In genomic region chr2L:9446398-9446945, dm6 we compare ENCODE assay signal across 3 fruit fly cellular contexts.
TF ChIP-seq lines count a peak whose summit lies in the region.

No protein-coding gene starts in this region.

- no peak for TF ChIP-seq CTCF in whole organism, embryonic (GFP tag; optimal IDR thresholded peaks at IDR 0.05; lab: Kevin White, UChicago)

TF ChIP-seq in whole organism, embryonic, 481 proteins besides CTCF, POLR2A, EP300 and RAD21:
- TF ChIP-seq z (GFP tag; IDR thresholded peaks at IDR 0.05; lab: Robert Waterston, UW) = peak; percentile 92
- TF ChIP-seq Hr78 (GFP tag; optimal IDR thresholded peaks at IDR 0.05; lab: Kevin White, UChicago) = peak in 1 of 2 experiments; percentile 75
- TF ChIP-seq CG3163 (GFP tag; optimal IDR thresholded peaks at IDR 0.05; lab: Kevin White, UChicago) = peak; percentile 80
- TF ChIP-seq HHEX (GFP tag; optimal IDR thresholded peaks at IDR 0.05; lab: Kevin White, UChicago) = no peak
- peak; percentile 87; the same call in 1 of the 4 replicates for TF ChIP-seq chinmo (GFP tag; IDR thresholded peaks at IDR 0.05; lab: Robert Waterston, UW; ENCODE audit: partially characterized antibody)
- TF ChIP-seq cg (GFP tag; optimal IDR thresholded peaks at IDR 0.05; lab: Kevin White, UChicago) = peak; percentile 30
- peak in 1 of 2 experiments; percentile 19 for TF ChIP-seq Trl (optimal IDR thresholded peaks at IDR 0.05; lab: Kevin White, UChicago)
- no peak for TF ChIP-seq Trl (GFP tag; optimal IDR thresholded peaks at IDR 0.05; lab: Kevin White, UChicago)
- no peak for TF ChIP-seq CG18599 (GFP tag; optimal IDR thresholded peaks at IDR 0.05; lab: Kevin White, UChicago)

TF ChIP-seq in whole organism, prepupa, 60 proteins besides CTCF, POLR2A, EP300 and RAD21:
- peak; percentile 26 for TF ChIP-seq dsx (GFP tag; optimal IDR thresholded peaks at IDR 0.05; lab: Kevin White, UChicago; ENCODE audit: poor library complexity, severe bottlenecking)
- peak; percentile 42 for TF ChIP-seq Eip78C (GFP tag; lab: Kevin White, UChicago)
- TF ChIP-seq dac (GFP tag; optimal IDR thresholded peaks at IDR 0.05; lab: Kevin White, UChicago) = no peak

TF ChIP-seq in whole organism, pupa, 21 proteins besides CTCF, POLR2A, EP300 and RAD21:
- no peak for TF ChIP-seq Pif1A (GFP tag; optimal IDR thresholded peaks at IDR 0.05; lab: Kevin White, UChicago)
- no peak for TF ChIP-seq CG4496 (GFP tag; IDR thresholded peaks at IDR 0.05; lab: Robert Waterston, UW)
- TF ChIP-seq EcR (GFP tag; optimal IDR thresholded peaks at IDR 0.05; lab: Kevin White, UChicago) = peak; percentile 93
